Worm (Caenorhabditis elegans) whole organism, L3 larva: Measurements from ENCODE around the gene T09A12.1.

Experiments
- ama-1 ChIP-seq: fragments of 150-350 bp; optimal IDR thresholded peaks from 2 replicates; lab custom pipeline; 2018
- egl-27 ChIP-seq: sonication (generic microtip); optimal IDR thresholded peaks from 4 replicates; lab custom pipeline; 2017; ENCODE audit warnings: missing biosample characterization, missing genetic modification reagents, missing genetic modification characterization
- fkh-10 ChIP-seq: sonication (generic microtip); optimal IDR thresholded peaks from 2 replicates; lab custom pipeline; 2017; ENCODE audit warnings: missing biosample characterization, missing genetic modification reagents, missing genetic modification characterization
- fos-1 ChIP-seq: fragments of 150-350 bp; optimal IDR thresholded peaks from 2 replicates; lab custom pipeline; 2014; ENCODE audit warnings: missing biosample characterization, missing genetic modification characterization
- lin-39 ChIP-seq: fragments of 150-350 bp; optimal IDR thresholded peaks from 2 replicates; lab custom pipeline; 2018; ENCODE audit warnings: missing biosample characterization, missing genetic modification reagents, missing genetic modification characterization
- mdl-1 ChIP-seq: fragments of 150-350 bp; optimal IDR thresholded peaks from 2 replicates; lab custom pipeline; 2014; ENCODE audit warnings: missing biosample characterization, missing genetic modification characterization
- mml-1 ChIP-seq: fragments of 150-350 bp; sonication (generic microtip); optimal IDR thresholded peaks from 3 replicates; lab custom pipeline; 2014; ENCODE audit warnings: missing biosample characterization, missing genetic modification characterization
- nhr-11 ChIP-seq: fragments of 150-350 bp; optimal IDR thresholded peaks from 2 replicates; lab custom pipeline; 2014; ENCODE audit warnings: missing biosample characterization, missing genetic modification characterization
- nhr-76 ChIP-seq: fragments of 150-350 bp; sonication (generic microtip); optimal IDR thresholded peaks from 5 replicates; lab custom pipeline; 2014; ENCODE audit warnings: missing biosample characterization, missing genetic modification characterization
- nhr-77 ChIP-seq: fragments of 150-350 bp; optimal IDR thresholded peaks from 2 replicates; lab custom pipeline; 2014; ENCODE audit warnings: missing biosample characterization, missing genetic modification characterization
- pha-4 ChIP-seq: fragments of 150-350 bp; optimal IDR thresholded peaks from 2 replicates; lab custom pipeline; 2014; ENCODE audit warnings: missing biosample characterization, missing genetic modification reagents, missing genetic modification characterization
- skn-1 ChIP-seq: fragments of 150-350 bp; optimal IDR thresholded peaks from 2 replicates; lab custom pipeline; 2014; ENCODE audit warnings: missing biosample characterization, missing genetic modification characterization

DNA sequence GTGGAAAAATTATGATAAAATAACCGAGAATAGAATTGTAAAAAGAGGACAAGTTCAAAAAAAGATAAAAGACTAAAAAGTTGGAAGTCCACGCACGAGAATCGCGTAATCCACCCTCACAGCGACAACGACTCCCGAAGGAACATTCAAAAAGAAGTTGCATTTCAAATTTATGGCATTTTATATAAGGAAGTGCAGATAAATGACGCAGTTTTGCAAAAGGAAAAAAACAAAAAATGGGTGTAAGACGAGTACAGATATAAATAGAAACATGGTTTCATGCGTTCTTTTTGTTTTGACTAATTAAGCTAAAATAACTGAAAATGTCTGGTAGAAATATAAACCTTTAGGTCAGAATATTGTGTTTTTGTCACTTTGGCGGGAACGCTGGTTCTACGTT lies 39.0 kb downstream of the T09A12.1 start:
- TF ChIP-seq ama-1 (lab: Kevin White, UChicago) (no peak), egl-27 (tag; lab: Kevin White, UChicago) (no peak), fkh-10 (GFP tag; lab: Kevin White, UChicago) (no peak), nhr-11 (tag; lab: Kevin White, UChicago) (no peak), lin-39 (tag; lab: Kevin White, UChicago) (no peak), mml-1 (tag; lab: Kevin White, UChicago) (no peak), pha-4 (tag; lab: Kevin White, UChicago) (no peak), fos-1 (tag; lab: Kevin White, UChicago) (no peak), mdl-1 (tag; lab: Kevin White, UChicago) (no peak), nhr-76 (tag; lab: Kevin White, UChicago) (no peak), nhr-77 (tag; lab: Kevin White, UChicago) (no peak), skn-1 (tag; lab: Kevin White, UChicago) (no peak)
